Fruit fly (Drosophila melanogaster) S2 (cell line): ENCODE data around the gene Ldsdh1.

Source experiments
- CG8478 ChIP-seq: fragments of >200 bp; optimal IDR thresholded peaks from 2 replicates; lab custom pipeline; 2018
- CTCF ChIP-seq, 2 experiments: fragments of >200 bp; optimal IDR thresholded peaks; 2 replicates each; lab custom pipeline; 2018

DNA sequence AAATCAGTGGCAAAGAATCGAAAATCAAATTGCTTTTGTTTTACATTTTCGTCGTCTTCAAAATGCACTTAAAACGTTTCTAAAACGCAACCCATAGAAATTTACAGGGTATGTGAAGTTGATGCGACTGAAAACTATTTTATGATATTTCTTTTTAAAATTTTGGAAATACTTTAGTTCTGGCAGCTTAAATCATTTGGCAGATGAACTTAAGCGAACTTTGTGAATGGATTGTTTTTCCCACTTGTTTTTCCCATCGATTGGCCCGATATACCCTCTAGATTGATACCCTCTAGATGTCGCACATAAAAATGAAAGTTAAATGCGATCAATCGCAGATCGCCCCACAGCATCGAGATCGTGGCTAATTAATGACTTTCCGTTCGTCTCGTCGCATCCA lies 44.7 kb upstream of the Ldsdh1 start:
- TF ChIP-seq CTCF (optimal IDR thresholded peaks at IDR 0.05; lab: Kevin White, UChicago) = no peak
- TF ChIP-seq CG8478 (lab: Kevin White, UChicago) = no peak
